Worm (Caenorhabditis elegans) whole organism, young adult: ENCODE data around the gene tnt-2.

Experiments
- B0336.3 ChIP-seq: fragments of 200-800 bp; sonication (Bioruptor generic); IDR thresholded peaks from 2 replicates; pipeline ENCODE4 v1.3.6; 2022; ENCODE audit warnings: missing genetic modification characterization, missing compliant biosample characterization
- C06A6.2 ChIP-seq: fragments of 200-800 bp; sonication (Bioruptor generic); conservative IDR thresholded peaks from 2 replicates; pipeline ENCODE4 v1.3.6; 2022; ENCODE audit warnings: missing genetic modification characterization, missing compliant biosample characterization
- D2030.7 ChIP-seq: fragments of 200-800 bp; sonication (Bioruptor generic); IDR thresholded peaks from 2 replicates; pipeline ENCODE4 v1.3.6; 2022; ENCODE audit warnings: missing genetic modification reagents, missing genetic modification characterization, missing compliant biosample characterization
- F23B12.7 ChIP-seq: sonication (generic microtip); optimal IDR thresholded peaks from 2 replicates; lab custom pipeline; 2017; ENCODE audit warnings: missing genetic modification characterization, mild to moderate bottlenecking, missing compliant biosample characterization, antibody characterized with exemption, moderate library complexity; ENCODE audit not compliant: insufficient read depth
- F52B5.7 ChIP-seq: sonication (generic microtip); optimal IDR thresholded peaks from 2 replicates; lab custom pipeline; 2016; ENCODE audit warnings: mild to moderate bottlenecking, missing genetic modification characterization, missing compliant biosample characterization
- F57A8.1 ChIP-seq: fragments of 200-800 bp; sonication (Bioruptor generic); optimal IDR thresholded peaks from 2 replicates; lab custom pipeline; 2018; ENCODE audit warnings: mild to moderate bottlenecking, missing genetic modification characterization, moderate library complexity, missing compliant biosample characterization
- Y56A3A.18 ChIP-seq: fragments of 200-800 bp; sonication (Bioruptor generic); IDR thresholded peaks from 2 replicates; pipeline ENCODE4 v1.3.6; 2022; ENCODE audit warnings: missing genetic modification reagents, missing genetic modification characterization, missing compliant biosample characterization
- Y67H2A.10 ChIP-seq: fragments of 200-800 bp; sonication (Bioruptor generic); conservative IDR thresholded peaks from 2 replicates; pipeline ENCODE4 v1.3.6; 2022; ENCODE audit warnings: missing genetic modification reagents, missing genetic modification characterization, missing compliant biosample characterization
- Y95B8A.8 ChIP-seq: fragments of 200-800 bp; sonication (Bioruptor generic); IDR thresholded peaks from 2 replicates; pipeline ENCODE4 v1.3.6; 2022; ENCODE audit warnings: missing genetic modification reagents, missing genetic modification characterization, missing compliant biosample characterization
- ccch-3 ChIP-seq: fragments of 200-800 bp; sonication (Bioruptor generic); optimal IDR thresholded peaks from 2 replicates; lab custom pipeline; 2018; ENCODE audit warnings: mild to moderate bottlenecking, missing genetic modification characterization, missing compliant biosample characterization
- ceh-100 ChIP-seq: fragments of 200-800 bp; sonication (Bioruptor generic); IDR thresholded peaks from 2 replicates; pipeline ENCODE4 v1.3.6; 2022; ENCODE audit warnings: missing genetic modification reagents, missing genetic modification characterization, missing compliant biosample characterization
- ceh-58 ChIP-seq: fragments of 200-800 bp; sonication (Bioruptor generic); IDR thresholded peaks from 2 replicates; pipeline ENCODE4 v1.3.6; 2022; ENCODE audit warnings: missing genetic modification characterization, missing compliant biosample characterization
- dox-1 ChIP-seq: fragments of 200-800 bp; sonication (Bioruptor generic); IDR thresholded peaks from 2 replicates; pipeline ENCODE4 v1.3.6; 2022; ENCODE audit warnings: missing genetic modification reagents, missing genetic modification characterization, missing compliant biosample characterization
- dpl-1 ChIP-seq: fragments of 150-350 bp; optimal IDR thresholded peaks from 2 replicates; lab custom pipeline; 2014; ENCODE audit warnings: missing biosample characterization, missing genetic modification reagents, missing genetic modification characterization
- efl-1 ChIP-seq: fragments of 150-350 bp; optimal IDR thresholded peaks from 2 replicates; lab custom pipeline; 2014; ENCODE audit warnings: missing biosample characterization, missing genetic modification reagents, missing genetic modification characterization
- egl-18 ChIP-seq: fragments of 200-800 bp; sonication (Bioruptor generic); IDR thresholded peaks from 2 replicates; pipeline ENCODE4 v1.3.6; 2022; ENCODE audit warnings: missing genetic modification reagents, missing genetic modification characterization, missing compliant biosample characterization
- fkh-3 ChIP-seq: sonication (generic microtip); optimal IDR thresholded peaks from 2 replicates; lab custom pipeline; 2016; ENCODE audit warnings: mild to moderate bottlenecking, missing genetic modification characterization, missing compliant biosample characterization
- him-1 ChIP-seq: sonication (generic microtip); optimal IDR thresholded peaks from 2 replicates; lab custom pipeline; 2016; ENCODE audit warnings: missing genotype, missing genetic modification reagents, missing genetic modification characterization, missing compliant biosample characterization
- lin-35 ChIP-seq, 3 experiments: fragments of 150-350 bp in 2 of 3; sonication (generic microtip) in 1 of 3; optimal IDR thresholded peaks; 2 replicates each; lab custom pipeline; 2014 to 2018; ENCODE audit warnings: missing biosample characterization in 3 of 3, missing genetic modification characterization in 3 of 3, missing genetic modification reagents in 3 of 3
- lin-54 ChIP-seq: fragments of 200-800 bp; sonication (Bioruptor generic); optimal IDR thresholded peaks from 2 replicates; lab custom pipeline; 2018; ENCODE audit warnings: mild to moderate bottlenecking, missing genetic modification characterization, missing compliant biosample characterization
- nhr-80 ChIP-seq: sonication (generic microtip); optimal IDR thresholded peaks from 2 replicates; lab custom pipeline; 2016; ENCODE audit warnings: missing genetic modification characterization, missing compliant biosample characterization
- sdz-38 ChIP-seq: sonication (generic microtip); optimal IDR thresholded peaks from 2 replicates; lab custom pipeline; 2016; ENCODE audit warnings: missing genotype, missing genetic modification characterization, missing compliant biosample characterization
- snpc-1.1 ChIP-seq: sonication (generic microtip); optimal IDR thresholded peaks from 2 replicates; lab custom pipeline; 2017; ENCODE audit warnings: missing genetic modification characterization, mild to moderate bottlenecking, missing compliant biosample characterization, antibody characterized with exemption, moderate library complexity, missing genotype, missing genetic modification reagents; ENCODE audit not compliant: insufficient read depth
- snpc-3.4 ChIP-seq: sonication (generic microtip); optimal IDR thresholded peaks from 2 replicates; lab custom pipeline; 2017; ENCODE audit warnings: missing genetic modification characterization, mild to moderate bottlenecking, missing compliant biosample characterization, antibody characterized with exemption, moderate library complexity, missing genotype, missing genetic modification reagents
- snpc-4 ChIP-seq, 5 experiments: fragments of 150-350 bp in 1 of 5; sonication (generic microtip) in 4 of 5; optimal IDR thresholded peaks; 2 replicates each; lab custom pipeline; 2014 to 2018; ENCODE audit warnings: missing genetic modification characterization in 5 of 5, missing biosample characterization in 3 of 5, antibody characterized with exemption in 2 of 5, mild to moderate bottlenecking in 2 of 5, missing compliant biosample characterization in 2 of 5, missing genotype in 2 of 5, moderate library complexity in 2 of 5, missing genetic modification reagents in 1 of 5
- tbx-9 ChIP-seq: sonication (generic microtip); optimal IDR thresholded peaks from 2 replicates; lab custom pipeline; 2016; ENCODE audit warnings: borderline replicate concordance, missing genetic modification characterization, inconsistent platforms, missing compliant biosample characterization
- unc-130 ChIP-seq: sonication (generic microtip); optimal IDR thresholded peaks from 2 replicates; lab custom pipeline; 2016; ENCODE audit warnings: missing genetic modification reagents, missing genetic modification characterization, missing compliant biosample characterization
- unc-62 ChIP-seq: fragments of 150-350 bp; optimal IDR thresholded peaks from 2 replicates; lab custom pipeline; 2014; ENCODE audit warnings: missing biosample characterization, missing genetic modification reagents, missing genetic modification characterization
- zfh-2 ChIP-seq: fragments of 200-800 bp; sonication (Bioruptor generic); conservative IDR thresholded peaks from 2 replicates; pipeline ENCODE4 v1.3.6; 2022; ENCODE audit warnings: missing genetic modification reagents, missing genetic modification characterization, missing compliant biosample characterization
- ztf-6 ChIP-seq: fragments of 200-800 bp; sonication (Bioruptor generic); IDR thresholded peaks from 2 replicates; pipeline ENCODE4 v1.3.6; 2022; ENCODE audit warnings: missing genetic modification reagents, missing genetic modification characterization, missing compliant biosample characterization

tnt-2 gene

ce11 chrX:8711141-8711645 is 12.2 kb downstream of the tnt-2 start, which contains the start of gene F53A9.1:
F53A9.1 (plus strand) TSS chrX:8711595.
- no peak for TF ChIP-seq egl-18 (GFP tag; lab: Robert Waterston, UW)
- TF ChIP-seq unc-62 (GFP tag; lab: Kevin White, UChicago) = peak; percentile 72
- no peak for TF ChIP-seq zfh-2 (GFP tag; lab: Robert Waterston, UW)
- TF ChIP-seq, all 124 proteins: peak for 1

ce11 chrX:8709424-8709823 is 13.9 kb downstream of the tnt-2 start, which contains the start of gene kreg-1:
kreg-1 (plus strand) TSS chrX:8709764.
- TF ChIP-seq ceh-58 (GFP tag; lab: Robert Waterston, UW) (no peak), lin-35 (GFP tag; optimal IDR thresholded peaks at IDR 0.05; lab: Kevin White, UChicago) (no peak), zfh-2 (GFP tag; lab: Robert Waterston, UW) (no peak), F52B5.7 (tag; lab: Kevin White, UChicago) (no peak), nhr-80 (tag; lab: Kevin White, UChicago) (no peak)

DNA sequence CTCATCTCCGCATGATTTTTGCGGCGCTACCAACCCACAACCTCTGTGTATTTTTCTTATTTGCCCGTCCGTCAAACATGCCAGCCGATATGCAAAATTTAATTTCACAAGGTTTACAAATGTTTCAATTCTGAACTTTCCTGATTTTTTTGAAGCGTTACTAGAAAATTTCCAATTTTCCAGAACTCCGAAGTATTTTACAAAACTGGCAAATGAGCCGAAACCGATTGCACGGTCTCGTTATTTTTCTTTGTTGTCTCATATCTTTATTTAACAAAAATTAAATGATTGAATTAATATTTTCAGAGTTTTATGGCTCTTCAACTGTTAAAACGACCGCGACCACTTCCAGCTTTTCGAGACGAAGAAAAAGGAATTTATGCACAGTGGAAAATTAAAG is 15.3 kb downstream of the tnt-2 start, which contains the start of gene F53A9.3:
F53A9.3 (plus strand) TSS at position 301 of the 400 bp plus-strand sequence.
- TF ChIP-seq lin-54 (GFP tag; lab: Kevin White, UChicago) (no peak), efl-1 (GFP tag; lab: Kevin White, UChicago) (no peak), sdz-38 (tag; lab: Kevin White, UChicago) (no peak), D2030.7 (GFP tag; lab: Robert Waterston, UW) (no peak), ztf-6 (GFP tag; lab: Robert Waterston, UW) (no peak), tbx-9 (tag; lab: Kevin White, UChicago) (no peak), C06A6.2 (GFP tag; lab: Robert Waterston, UW) (no peak), unc-130 (no peak), B0336.3 (GFP tag; lab: Robert Waterston, UW) (no peak), snpc-1.1 (no peak)

- TF ChIP-seq fkh-3 (tag; lab: Kevin White, UChicago) = no peak
- TF ChIP-seq F23B12.7 (tag; lab: Kevin White, UChicago) = no peak
- no peak for TF ChIP-seq ceh-58 (GFP tag; lab: Robert Waterston, UW)
- TF ChIP-seq Y95B8A.8 (GFP tag; lab: Robert Waterston, UW) = no peak
- TF ChIP-seq, all 124 proteins: peak for 0
Observed at ce11 chrX:8704830-8705229, 18.5 kb downstream of the tnt-2 start.

DNA sequence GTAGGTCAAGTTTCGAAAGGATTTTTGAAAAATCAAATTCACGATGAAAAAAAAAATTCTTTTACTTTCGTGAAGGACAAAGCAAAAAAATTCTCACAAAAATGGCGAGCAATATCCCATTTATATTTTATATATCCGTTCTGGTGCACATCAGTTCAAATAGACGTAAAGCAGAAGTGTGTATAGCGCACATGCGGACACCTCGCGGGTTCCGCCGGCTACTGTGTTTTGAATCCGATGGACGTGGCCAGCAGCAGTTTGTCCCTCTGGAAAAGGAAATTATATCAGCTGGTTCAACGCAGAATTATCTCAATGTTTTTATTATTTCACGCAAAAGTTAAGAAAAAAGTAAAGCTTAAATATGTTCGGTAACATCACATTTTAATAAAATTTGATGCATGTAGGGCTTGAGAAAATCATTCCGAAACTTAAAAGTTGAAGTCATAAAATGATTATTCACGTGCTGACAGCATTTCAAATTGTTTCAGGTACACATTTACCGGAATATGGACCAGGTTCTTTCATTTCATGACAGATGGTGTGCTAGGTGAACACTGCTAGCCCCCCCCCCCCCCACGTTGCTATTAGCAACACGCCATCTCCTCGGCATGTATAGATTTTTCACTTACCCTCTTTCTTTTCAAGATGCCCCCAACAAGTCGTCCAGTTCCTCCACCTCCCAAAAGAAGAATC is 19.5 kb downstream of the tnt-2 start, which contains the start of gene jbts-14:
jbts-14 (plus strand) TSS at position 643 of the 693 bp plus-strand sequence.
- peak; percentile 30 for TF ChIP-seq snpc-3.4 (tag; lab: Kevin White, UChicago)
- peak; percentile 86 for TF ChIP-seq snpc-1.1
- no peak for TF ChIP-seq ccch-3
- peak; percentile 63 for TF ChIP-seq snpc-4 (GFP tag; optimal IDR thresholded peaks at IDR 0.05; lab: Kevin White, UChicago)
- peak in 2 of 4 experiments; percentile 80 to 90 for TF ChIP-seq snpc-4 (tag; optimal IDR thresholded peaks at IDR 0.05; lab: Kevin White, UChicago)

ce11 chrX:8697517-8697916 is 25.8 kb downstream of the tnt-2 start, which contains the start of gene frpr-8:
frpr-8 (plus strand) TSS chrX:8697817.
- TF ChIP-seq ceh-100 (GFP tag; lab: Robert Waterston, UW) (no peak), Y67H2A.10 (GFP tag; lab: Robert Waterston, UW) (no peak), him-1 (no peak), F52B5.7 (tag; lab: Kevin White, UChicago) (no peak), dpl-1 (GFP tag; lab: Kevin White, UChicago) (no peak), Y56A3A.18 (no peak), F57A8.1 (GFP tag; lab: Kevin White, UChicago) (no peak), dox-1 (no peak)
